Worm (Caenorhabditis elegans) whole organism, mixed stage, embryonic: Measurements from ENCODE around the gene piki-1.

Experiments
- M03D4.4 ChIP-seq: sonication (generic microtip); optimal IDR thresholded peaks from 2 replicates; lab custom pipeline; 2017; ENCODE audit warnings: mild to moderate bottlenecking, missing genetic modification characterization, missing compliant biosample characterization
- bed-3 ChIP-seq: fragments of 200-800 bp; sonication (Bioruptor generic); optimal IDR thresholded peaks from 3 replicates; lab custom pipeline; 2018; ENCODE audit warnings: mild to moderate bottlenecking, missing genetic modification characterization, moderate library complexity, missing compliant biosample characterization
- blmp-1 ChIP-seq: fragments of 150-350 bp; optimal IDR thresholded peaks from 2 replicates; lab custom pipeline; 2014; ENCODE audit warnings: missing biosample characterization, missing genetic modification characterization
- ceh-39 ChIP-seq: fragments of 150-350 bp; optimal IDR thresholded peaks from 2 replicates; lab custom pipeline; 2014; ENCODE audit warnings: missing biosample characterization, missing genetic modification characterization
- ceh-43 ChIP-seq: fragments of 200-800 bp; sonication (Bioruptor generic); optimal IDR thresholded peaks from 2 replicates; lab custom pipeline; 2018; ENCODE audit warnings: mild to moderate bottlenecking, missing genetic modification characterization, moderate library complexity, missing compliant biosample characterization
- ceh-83 ChIP-seq: fragments of 200-800 bp; sonication (Bioruptor generic); optimal IDR thresholded peaks from 2 replicates; lab custom pipeline; 2018; ENCODE audit warnings: mild to moderate bottlenecking, missing genetic modification characterization, missing compliant biosample characterization
- ces-1 ChIP-seq: fragments of 150-350 bp; optimal IDR thresholded peaks from 2 replicates; lab custom pipeline; 2014; ENCODE audit warnings: missing biosample characterization, missing genetic modification reagents, missing genetic modification characterization
- cnd-1 ChIP-seq: fragments of 200-800 bp; sonication (Bioruptor generic); optimal IDR thresholded peaks from 2 replicates; lab custom pipeline; 2018; ENCODE audit warnings: mild to moderate bottlenecking, missing genetic modification characterization, missing compliant biosample characterization
- drap-1 ChIP-seq: fragments of 200-800 bp; sonication (Bioruptor generic); optimal IDR thresholded peaks from 3 replicates; lab custom pipeline; 2018; ENCODE audit warnings: mild to moderate bottlenecking, missing genetic modification characterization, missing compliant biosample characterization
- elt-1 ChIP-seq: sonication (generic microtip); optimal IDR thresholded peaks from 2 replicates; lab custom pipeline; 2017; ENCODE audit warnings: missing genetic modification characterization, mild to moderate bottlenecking, missing compliant biosample characterization, antibody characterized with exemption, moderate library complexity, borderline replicate concordance; ENCODE audit not compliant: insufficient read depth
- elt-3 ChIP-seq: fragments of 150-350 bp; optimal IDR thresholded peaks from 2 replicates; lab custom pipeline; 2014; ENCODE audit warnings: missing biosample characterization, missing genetic modification characterization
- flh-1 ChIP-seq: fragments of 200-800 bp; sonication (Bioruptor generic); optimal IDR thresholded peaks from 2 replicates; lab custom pipeline; 2018; ENCODE audit warnings: mild to moderate bottlenecking, missing genetic modification characterization, moderate library complexity, missing compliant biosample characterization
- ham-2 ChIP-seq: fragments of 200-800 bp; sonication (Bioruptor generic); optimal IDR thresholded peaks from 2 replicates; lab custom pipeline; 2018; ENCODE audit warnings: mild to moderate bottlenecking, missing genetic modification characterization, missing compliant biosample characterization
- hlh-1 ChIP-seq: fragments of 150-350 bp; optimal IDR thresholded peaks from 2 replicates; lab custom pipeline; 2014; ENCODE audit warnings: missing biosample characterization, missing genetic modification reagents, missing genetic modification characterization
- lin-13 ChIP-seq: fragments of 150-350 bp; optimal IDR thresholded peaks from 2 replicates; lab custom pipeline; 2014; ENCODE audit warnings: missing biosample characterization, missing genetic modification characterization
- lin-32 ChIP-seq: fragments of 200-800 bp; sonication (Bioruptor generic); optimal IDR thresholded peaks from 2 replicates; lab custom pipeline; 2018; ENCODE audit warnings: mild to moderate bottlenecking, missing genetic modification characterization, missing compliant biosample characterization
- lsy-2 ChIP-seq: fragments of 150-350 bp; optimal IDR thresholded peaks from 2 replicates; lab custom pipeline; 2014; ENCODE audit warnings: missing biosample characterization, missing genetic modification characterization
- mab-5 ChIP-seq: fragments of 150-350 bp; optimal IDR thresholded peaks from 2 replicates; lab custom pipeline; 2014; ENCODE audit warnings: missing biosample characterization, missing genetic modification characterization
- mep-1 ChIP-seq: fragments of 150-350 bp; optimal IDR thresholded peaks from 2 replicates; lab custom pipeline; 2017; ENCODE audit warnings: missing biosample characterization, missing genetic modification reagents, missing genetic modification characterization, inconsistent platforms
- mls-2 ChIP-seq: sonication (generic microtip); optimal IDR thresholded peaks from 2 replicates; lab custom pipeline; 2016; ENCODE audit warnings: mild to moderate bottlenecking, missing genetic modification characterization, moderate library complexity, missing compliant biosample characterization
- nhr-12 ChIP-seq: fragments of 150-350 bp; optimal IDR thresholded peaks from 2 replicates; lab custom pipeline; 2014; ENCODE audit warnings: missing biosample characterization, missing genetic modification characterization
- nhr-237 ChIP-seq: fragments of 150-350 bp; optimal IDR thresholded peaks from 2 replicates; lab custom pipeline; 2014; ENCODE audit warnings: missing biosample characterization, missing genetic modification characterization
- nhr-28 ChIP-seq: fragments of 150-350 bp; optimal IDR thresholded peaks from 2 replicates; lab custom pipeline; 2014; ENCODE audit warnings: missing biosample characterization, missing genetic modification characterization
- nhr-76 ChIP-seq: sonication (generic microtip); optimal IDR thresholded peaks from 2 replicates; lab custom pipeline; 2017; ENCODE audit warnings: missing biosample characterization, missing genetic modification characterization
- pha-4 ChIP-seq: fragments of 150-350 bp; optimal IDR thresholded peaks from 2 replicates; lab custom pipeline; 2018; ENCODE audit warnings: missing biosample characterization, missing genetic modification reagents, missing genetic modification characterization
- sem-2 ChIP-seq: fragments of 200-800 bp; sonication (Bioruptor generic); optimal IDR thresholded peaks from 2 replicates; lab custom pipeline; 2018; ENCODE audit warnings: mild to moderate bottlenecking, missing genetic modification characterization, missing compliant biosample characterization
- snpc-4 ChIP-seq: fragments of 150-350 bp; optimal IDR thresholded peaks from 2 replicates; lab custom pipeline; 2014; ENCODE audit warnings: missing biosample characterization, missing genetic modification characterization
- sptf-1 ChIP-seq: sonication (generic microtip); optimal IDR thresholded peaks from 2 replicates; lab custom pipeline; 2017; ENCODE audit warnings: mild to moderate bottlenecking, missing genetic modification characterization, moderate library complexity, missing compliant biosample characterization
- tbx-8 ChIP-seq: fragments of 200-800 bp; sonication (Bioruptor generic); optimal IDR thresholded peaks from 2 replicates; lab custom pipeline; 2018; ENCODE audit warnings: mild to moderate bottlenecking, missing genetic modification characterization, moderate library complexity, missing compliant biosample characterization
- unc-120 ChIP-seq: sonication (generic microtip); optimal IDR thresholded peaks from 2 replicates; lab custom pipeline; 2017; ENCODE audit warnings: missing genetic modification characterization, missing compliant biosample characterization; ENCODE audit not compliant: poor library complexity, severe bottlenecking
- unc-39 ChIP-seq: fragments of 150-350 bp; optimal IDR thresholded peaks from 2 replicates; lab custom pipeline; 2014; ENCODE audit warnings: missing biosample characterization, missing genetic modification characterization
- unc-62 ChIP-seq: fragments of 150-350 bp; optimal IDR thresholded peaks from 2 replicates; lab custom pipeline; 2014; ENCODE audit warnings: missing biosample characterization, missing genetic modification reagents, missing genetic modification characterization
- zip-8 ChIP-seq: fragments of 150-350 bp; optimal IDR thresholded peaks from 2 replicates; lab custom pipeline; 2014; ENCODE audit warnings: missing biosample characterization, missing genetic modification characterization
- ztf-11 ChIP-seq: fragments of 150-350 bp; optimal IDR thresholded peaks from 2 replicates; lab custom pipeline; 2014; ENCODE audit warnings: missing biosample characterization, missing genetic modification characterization

piki-1 gene

ce11 chrX:15246182-15246581, at the start of gene piki-1:
Gene piki-1 (minus strand): TSS chrX:15246399.
- TF ChIP-seq flh-1 (GFP tag; lab: Kevin White, UChicago), result no peak
- TF ChIP-seq hlh-1 (tag; lab: Kevin White, UChicago), result peak; percentile 24

- TF ChIP-seq elt-3 (tag; lab: Kevin White, UChicago), result no peak
- TF ChIP-seq zip-8, result no peak
- TF ChIP-seq elt-1 (tag; lab: Kevin White, UChicago), result no peak
- TF ChIP-seq ztf-11, result no peak
- no peak for TF ChIP-seq ceh-83
- no peak for TF ChIP-seq flh-1 (GFP tag; lab: Kevin White, UChicago)
- no peak for TF ChIP-seq pha-4 (tag; lab: Kevin White, UChicago)
Observed at ce11 chrX:15285554-15285953, 39.4 kb upstream of the piki-1 start.

ce11 chrX:15283740-15284139, 37.5 kb upstream of the piki-1 start, which contains the start of gene jud-4:
Gene jud-4 (plus strand): TSS chrX:15284115.
- TF ChIP-seq bed-3, result no peak
- TF ChIP-seq ceh-39 (tag; lab: Kevin White, UChicago), result no peak
- TF ChIP-seq zip-8, result no peak
- TF ChIP-seq mep-1 (tag; lab: Kevin White, UChicago), result no peak

ce11 chrX:15281248-15281647, 35.0 kb upstream of the piki-1 start:
- no peak for TF ChIP-seq snpc-4 (tag; lab: Kevin White, UChicago)
- TF ChIP-seq pha-4 (tag; lab: Kevin White, UChicago), result peak; percentile 59
- TF ChIP-seq sem-2 (GFP tag; lab: Kevin White, UChicago), result no peak
- TF ChIP-seq cnd-1, result peak; percentile 21
- peak; percentile 30 for TF ChIP-seq ham-2
- TF ChIP-seq lin-13 (tag; lab: Kevin White, UChicago), result peak; percentile 0
- no peak for TF ChIP-seq nhr-28 (tag; lab: Kevin White, UChicago)
- TF ChIP-seq lsy-2, result peak; percentile 10
- TF ChIP-seq drap-1 (GFP tag; lab: Kevin White, UChicago), result no peak
- TF ChIP-seq elt-3 (tag; lab: Kevin White, UChicago), result no peak
- peak; percentile 35 for TF ChIP-seq mep-1 (tag; lab: Kevin White, UChicago)
- peak; percentile 2 for TF ChIP-seq hlh-1 (tag; lab: Kevin White, UChicago)
- no peak for TF ChIP-seq blmp-1

ce11 chrX:15280318-15280717, 34.1 kb upstream of the piki-1 start:
- TF ChIP-seq snpc-4 (tag; lab: Kevin White, UChicago), result no peak

- TF ChIP-seq lin-32 (GFP tag; lab: Kevin White, UChicago) (no peak), sem-2 (GFP tag; lab: Kevin White, UChicago) (no peak), ceh-83 (no peak), nhr-28 (tag; lab: Kevin White, UChicago) (no peak), mls-2 (tag; lab: Kevin White, UChicago) (peak; percentile 1), ztf-11 (no peak), ceh-39 (tag; lab: Kevin White, UChicago) (no peak), tbx-8 (GFP tag; lab: Kevin White, UChicago) (no peak), nhr-76 (tag; lab: Kevin White, UChicago) (no peak), zip-8 (no peak), blmp-1 (no peak), drap-1 (GFP tag; lab: Kevin White, UChicago) (no peak), mep-1 (tag; lab: Kevin White, UChicago) (no peak), nhr-237 (tag; lab: Kevin White, UChicago) (peak; percentile 41), mab-5 (tag; lab: Kevin White, UChicago) (no peak), hlh-1 (tag; lab: Kevin White, UChicago) (no peak), sptf-1 (tag; lab: Kevin White, UChicago) (peak; percentile 58), lsy-2 (no peak), nhr-12 (tag; lab: Kevin White, UChicago) (no peak), elt-3 (tag; lab: Kevin White, UChicago) (no peak), unc-39 (no peak), ceh-43 (GFP tag; lab: Kevin White, UChicago) (no peak), bed-3 (no peak), flh-1 (GFP tag; lab: Kevin White, UChicago) (no peak), unc-120 (tag; lab: Kevin White, UChicago) (peak; percentile 33), unc-62 (GFP tag; lab: Kevin White, UChicago) (no peak), cnd-1 (peak; percentile 20), elt-1 (tag; lab: Kevin White, UChicago) (no peak), M03D4.4 (tag; lab: Kevin White, UChicago) (peak; percentile 7), pha-4 (tag; lab: Kevin White, UChicago) (peak; percentile 67), lin-13 (tag; lab: Kevin White, UChicago) (no peak), ces-1 (GFP tag; lab: Kevin White, UChicago) (no peak)
Observed at ce11 chrX:15279301-15279700, 33.1 kb upstream of the piki-1 start.
